Fruit fly (Drosophila melanogaster) whole organism, embryonic: ENCODE measurements around the gene CG13862.

Source experiments
- Ada2b ChIP-seq: fragments of 200-800 bp; sonication (Bioruptor generic); IDR thresholded peaks from 2 replicates; pipeline ENCODE4 v1.3.6; 2022; ENCODE audit warnings: missing biosample characterization, missing genetic modification characterization
- CG12299 ChIP-seq: fragments of 200-800 bp; sonication (Bioruptor generic); optimal IDR thresholded peaks from 2 replicates; lab custom pipeline; 2018; ENCODE audit warnings: missing biosample characterization, mild to moderate bottlenecking, missing genetic modification characterization
- CG13894 ChIP-seq: fragments of 200-800 bp; sonication (Bioruptor generic); optimal IDR thresholded peaks from 3 replicates; lab custom pipeline; 2018; ENCODE audit warnings: missing biosample characterization, mild to moderate bottlenecking, missing genetic modification characterization, moderate library complexity
- CG14710 ChIP-seq: fragments of 200-800 bp; sonication (Bioruptor generic); optimal IDR thresholded peaks from 3 replicates; lab custom pipeline; 2019; ENCODE audit warnings: missing biosample characterization, mild to moderate bottlenecking, missing genetic modification characterization, moderate library complexity
- CG1602 ChIP-seq: fragments of 200-800 bp; sonication (Bioruptor generic); optimal IDR thresholded peaks from 3 replicates; lab custom pipeline; 2016; ENCODE audit warnings: missing biosample characterization, missing genetic modification characterization
- CG18011 ChIP-seq: fragments of 200-800 bp; sonication (Bioruptor generic); optimal IDR thresholded peaks from 2 replicates; lab custom pipeline; 2017; ENCODE audit warnings: missing biosample characterization, missing genetic modification characterization, mild to moderate bottlenecking, moderate library complexity, missing genotype
- CG2129 ChIP-seq: fragments of 200-800 bp; sonication (Bioruptor generic); IDR thresholded peaks from 2 replicates; pipeline ENCODE4 v1.3.6; 2022; ENCODE audit warnings: missing biosample characterization, missing genetic modification characterization; ENCODE audit not compliant: partially characterized antibody
- CG2202 ChIP-seq: fragments of 200-800 bp; sonication (Bioruptor generic); optimal IDR thresholded peaks from 2 replicates; lab custom pipeline; 2018; ENCODE audit warnings: missing biosample characterization, mild to moderate bottlenecking, missing genetic modification characterization
- CG3065 ChIP-seq: fragments of 200-800 bp; sonication (Bioruptor generic); optimal IDR thresholded peaks from 2 replicates; lab custom pipeline; 2016; ENCODE audit warnings: missing biosample characterization, missing genetic modification characterization
- CG31365 ChIP-seq: fragments of 200-800 bp; sonication (Bioruptor generic); optimal IDR thresholded peaks from 2 replicates; lab custom pipeline; 2018; ENCODE audit warnings: missing biosample characterization, mild to moderate bottlenecking, missing genetic modification characterization
- CG31388 ChIP-seq: fragments of 200-800 bp; sonication (Bioruptor generic); optimal IDR thresholded peaks from 2 replicates; lab custom pipeline; 2016; ENCODE audit warnings: missing biosample characterization, missing genetic modification characterization
- CG32532 ChIP-seq: fragments of 200-800 bp; sonication (Bioruptor generic); IDR thresholded peaks from 2 replicates; pipeline ENCODE4 v1.3.6; 2022; ENCODE audit warnings: missing biosample characterization, missing genetic modification characterization
- CG32767 ChIP-seq: fragments of 200-800 bp; sonication (Bioruptor generic); IDR thresholded peaks from 2 replicates; pipeline ENCODE4 v1.3.6; 2022; ENCODE audit warnings: missing biosample characterization, missing genetic modification characterization
- CG3726 ChIP-seq: fragments of 200-800 bp; sonication (Bioruptor generic); IDR thresholded peaks from 3 replicates; pipeline ENCODE4, ENCODE4 v1.3.6; 2022; ENCODE audit warnings: missing biosample characterization, missing genetic modification characterization
- CG4854 ChIP-seq: fragments of 200-800 bp; sonication (Bioruptor generic); optimal IDR thresholded peaks from 2 replicates; lab custom pipeline; 2016; ENCODE audit warnings: missing biosample characterization, missing genetic modification characterization, inconsistent platforms
- CG7357 ChIP-seq: fragments of 200-800 bp; sonication (Bioruptor generic); IDR thresholded peaks from 3 replicates; pipeline ENCODE4 v1.3.6; 2022; ENCODE audit warnings: missing biosample characterization, missing genetic modification characterization
- CG8089 ChIP-seq: fragments of 200-800 bp; sonication (Bioruptor generic); optimal IDR thresholded peaks from 3 replicates; lab custom pipeline; 2016; ENCODE audit warnings: missing biosample characterization, missing genetic modification characterization
- CG9876 ChIP-seq: fragments of 200-800 bp; sonication (Bioruptor generic); optimal IDR thresholded peaks from 2 replicates; lab custom pipeline; 2016; ENCODE audit warnings: missing biosample characterization, missing genetic modification characterization
- CkIIα-i1 ChIP-seq: fragments of 200-800 bp; sonication (Bioruptor generic); IDR thresholded peaks from 2 replicates; pipeline ENCODE4 v1.3.6; 2022; ENCODE audit warnings: missing biosample characterization, missing genetic modification characterization
- ERR ChIP-seq: fragments of 200-800 bp; sonication (Bioruptor generic); optimal IDR thresholded peaks from 2 replicates; lab custom pipeline; 2016; ENCODE audit warnings: missing biosample characterization, missing genetic modification characterization
- Eip74EF ChIP-seq, 2 experiments: fragments of 200-800 bp in 1 of 2; fragments of >200 bp in 1 of 2; sonication (Bioruptor generic) in 1 of 2; optimal IDR thresholded peaks; 2 replicates each; lab custom pipeline; 2017 to 2019; ENCODE audit warnings: missing biosample characterization in 2 of 2, missing genetic modification characterization in 2 of 2, mild to moderate bottlenecking in 1 of 2, moderate library complexity in 1 of 2
- Fer3 ChIP-seq: fragments of 200-800 bp; sonication (Bioruptor generic); optimal IDR thresholded peaks from 2 replicates; lab custom pipeline; 2018; ENCODE audit warnings: missing biosample characterization, mild to moderate bottlenecking, missing genetic modification characterization, moderate library complexity
- Gug ChIP-seq: fragments of 200-800 bp; sonication (Bioruptor generic); IDR thresholded peaks from 4 replicates; pipeline ENCODE4 v1.3.6; 2022; ENCODE audit warnings: missing biosample characterization, missing genetic modification characterization
- Hey ChIP-seq: fragments of 200-800 bp; sonication (Bioruptor generic); optimal IDR thresholded peaks from 3 replicates; lab custom pipeline; 2018; ENCODE audit warnings: missing biosample characterization, mild to moderate bottlenecking, missing genetic modification characterization
- Hr3 ChIP-seq: fragments of 200-800 bp; sonication (Bioruptor generic); optimal IDR thresholded peaks from 3 replicates; lab custom pipeline; 2016; ENCODE audit warnings: missing biosample characterization, missing genetic modification characterization
- Hr78 ChIP-seq, 2 experiments: fragments of 200-800 bp in 1 of 2; fragments of >200 bp in 1 of 2; sonication (Bioruptor generic) in 1 of 2; optimal IDR thresholded peaks; 2 replicates each; lab custom pipeline; 2017 to 2019; ENCODE audit warnings: missing biosample characterization in 2 of 2, missing genetic modification characterization in 2 of 2, mild to moderate bottlenecking in 1 of 2, moderate library complexity in 1 of 2
- NFAT ChIP-seq: fragments of 200-800 bp; sonication (Bioruptor generic); IDR thresholded peaks from 2 replicates; pipeline ENCODE4 v1.3.6; 2022; ENCODE audit warnings: missing biosample characterization, missing genetic modification characterization
- Oaz ChIP-seq: fragments of 200-800 bp; sonication (Bioruptor generic); IDR thresholded peaks from 2 replicates; pipeline ENCODE4 v1.3.6; 2022; ENCODE audit warnings: missing biosample characterization, missing genetic modification characterization
- Sox100B ChIP-seq: fragments of 200-800 bp; sonication (Bioruptor generic); optimal IDR thresholded peaks from 3 replicates; lab custom pipeline; 2018; ENCODE audit warnings: missing biosample characterization, mild to moderate bottlenecking, missing genetic modification characterization
- Spps ChIP-seq: fragments of 200-800 bp; sonication (Bioruptor generic); optimal IDR thresholded peaks from 2 replicates; lab custom pipeline; 2018; ENCODE audit warnings: missing biosample characterization, mild to moderate bottlenecking, missing genetic modification characterization
- ab ChIP-seq: fragments of 200-800 bp; sonication (Bioruptor generic); optimal IDR thresholded peaks from 2 replicates; lab custom pipeline; 2016; ENCODE audit warnings: missing biosample characterization, missing genetic modification characterization
- amos ChIP-seq: fragments of 200-800 bp; sonication (Bioruptor generic); IDR thresholded peaks from 2 replicates; pipeline ENCODE4 v1.3.6; 2022; ENCODE audit warnings: missing biosample characterization, missing genetic modification characterization; ENCODE audit not compliant: partially characterized antibody
- cas ChIP-seq: fragments of 200-800 bp; sonication (Bioruptor generic); IDR thresholded peaks from 2 replicates; pipeline ENCODE4 v1.3.6; 2022; ENCODE audit warnings: missing biosample characterization, missing genetic modification characterization
- esg ChIP-seq: fragments of 200-800 bp; sonication (Bioruptor generic); conservative IDR thresholded peaks from 2 replicates; pipeline ENCODE4 v1.3.6; 2022; ENCODE audit warnings: missing biosample characterization, missing genetic modification characterization
- exex ChIP-seq: fragments of 200-800 bp; sonication (Bioruptor generic); optimal IDR thresholded peaks from 4 replicates; lab custom pipeline; 2018; ENCODE audit warnings: missing biosample characterization, mild to moderate bottlenecking, missing genetic modification characterization, moderate library complexity
- fd96Cb ChIP-seq: fragments of 200-800 bp; sonication (Bioruptor generic); optimal IDR thresholded peaks from 2 replicates; lab custom pipeline; 2018; ENCODE audit warnings: missing biosample characterization, mild to moderate bottlenecking, missing genetic modification characterization, moderate library complexity
- gcm2 ChIP-seq: fragments of 200-800 bp; sonication (Bioruptor generic); optimal IDR thresholded peaks from 2 replicates; lab custom pipeline; 2016; ENCODE audit warnings: missing biosample characterization, missing genetic modification characterization
- gsb-n ChIP-seq: fragments of 200-800 bp; sonication (Bioruptor generic); optimal IDR thresholded peaks from 3 replicates; lab custom pipeline; 2018; ENCODE audit warnings: missing biosample characterization, mild to moderate bottlenecking, missing genetic modification characterization
- her ChIP-seq: fragments of 200-800 bp; sonication (Bioruptor generic); optimal IDR thresholded peaks from 2 replicates; lab custom pipeline; 2016; ENCODE audit warnings: missing biosample characterization, missing genetic modification characterization
- ind ChIP-seq: fragments of 200-800 bp; sonication (Bioruptor generic); optimal IDR thresholded peaks from 3 replicates; lab custom pipeline; 2016; ENCODE audit warnings: missing biosample characterization, missing genetic modification characterization
- insv ChIP-seq, 2 experiments: fragments of 200-800 bp; sonication (Bioruptor generic); optimal IDR thresholded peaks; 3 replicates each; lab custom pipeline; 2016 to 2018; ENCODE audit warnings: missing biosample characterization in 2 of 2, missing genetic modification characterization in 2 of 2
- mirr ChIP-seq: fragments of 200-800 bp; sonication (Bioruptor generic); optimal IDR thresholded peaks from 3 replicates; lab custom pipeline; 2018; ENCODE audit warnings: missing biosample characterization, mild to moderate bottlenecking, missing genetic modification characterization
- nerfin-1 ChIP-seq: fragments of 200-800 bp; sonication (Bioruptor generic); optimal IDR thresholded peaks from 3 replicates; lab custom pipeline; 2019; ENCODE audit warnings: missing biosample characterization, mild to moderate bottlenecking, missing genetic modification characterization, moderate library complexity
- pb ChIP-seq: fragments of 200-800 bp; sonication (Bioruptor generic); optimal IDR thresholded peaks from 3 replicates; lab custom pipeline; 2016; ENCODE audit warnings: missing biosample characterization, missing genetic modification characterization
- pnt ChIP-seq: fragments of 200-800 bp; sonication (Bioruptor generic); optimal IDR thresholded peaks from 3 replicates; lab custom pipeline; 2016; ENCODE audit warnings: missing biosample characterization, missing genetic modification characterization
- sob ChIP-seq: fragments of 200-800 bp; sonication (Bioruptor generic); IDR thresholded peaks from 2 replicates; pipeline ENCODE4 v1.3.6; 2022; ENCODE audit warnings: missing biosample characterization, missing genetic modification characterization
- sug ChIP-seq: fragments of 200-800 bp; optimal IDR thresholded peaks from 2 replicates; lab custom pipeline; 2019; ENCODE audit warnings: missing biosample characterization, mild to moderate bottlenecking, missing genetic modification characterization, moderate library complexity
- tin ChIP-seq: fragments of 200-800 bp; sonication (Bioruptor generic); optimal IDR thresholded peaks from 3 replicates; lab custom pipeline; 2016; ENCODE audit warnings: missing biosample characterization, missing genetic modification characterization
- trh ChIP-seq: fragments of 200-800 bp; sonication (Bioruptor generic); optimal IDR thresholded peaks from 2 replicates; lab custom pipeline; 2016; ENCODE audit warnings: missing biosample characterization, missing genetic modification characterization
- unpg ChIP-seq: fragments of 200-800 bp; sonication (Bioruptor generic); optimal IDR thresholded peaks from 3 replicates; lab custom pipeline; 2018; ENCODE audit warnings: missing biosample characterization, mild to moderate bottlenecking, missing genetic modification characterization, moderate library complexity
- yki ChIP-seq: fragments of >200 bp; optimal IDR thresholded peaks from 3 replicates; lab custom pipeline; 2018

CG13862 gene

DNA sequence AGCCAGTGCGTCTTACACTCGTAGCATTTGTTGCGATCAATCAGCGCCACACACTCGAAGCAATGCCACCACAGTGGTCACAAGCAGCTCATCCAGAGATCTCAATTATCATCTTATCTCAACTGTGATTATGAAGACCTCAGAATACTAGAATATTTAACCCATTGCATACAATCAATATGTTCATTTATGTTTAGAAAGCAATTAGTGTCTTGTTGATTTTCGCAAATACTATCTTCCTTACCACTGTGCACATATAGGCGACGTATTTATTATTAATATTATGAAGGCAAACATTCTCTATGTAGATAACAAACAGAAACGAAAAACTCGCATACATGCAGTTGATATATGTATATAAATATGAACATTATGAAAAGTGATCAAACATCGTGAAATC, 27.0 kb downstream of the CG13862 start (continued):
- TF ChIP-seq her (no peak), CG8089 (GFP tag; lab: Kevin White, UChicago) (peak; percentile 59), Gug (peak; percentile 33; the same call in 1 of the 4 replicates), Ada2b (GFP tag; lab: Robert Waterston, UW) (peak; percentile 69), fd96Cb (peak; percentile 77), CG32532 (peak; percentile 73), CG14710 (tag; lab: Kevin White, UChicago) (peak; percentile 87), CkIIα-i1 (GFP tag; lab: Robert Waterston, UW) (no peak), CG3726 (GFP tag; lab: Robert Waterston, UW) (0 out of 3 replicates have a peak, but pooled peaks have one; percentile 50), mirr (GFP tag; lab: Kevin White, UChicago) (no peak), insv (GFP tag; optimal IDR thresholded peaks at IDR 0.05; lab: Kevin White, UChicago) (no peak), cas (GFP tag; lab: Robert Waterston, UW) (no peak), pnt (GFP tag; lab: Kevin White, UChicago) (peak; percentile 36), gcm2 (GFP tag; lab: Kevin White, UChicago) (peak; percentile 32), CG31388 (GFP tag; lab: Kevin White, UChicago) (peak; percentile 13), ab (GFP tag; lab: Kevin White, UChicago) (no peak), Spps (peak; percentile 82), pb (GFP tag; lab: Kevin White, UChicago) (no peak), CG2129 (GFP tag; lab: Robert Waterston, UW) (no peak), CG3065 (GFP tag; lab: Kevin White, UChicago) (peak; percentile 48), Hr3 (GFP tag; lab: Kevin White, UChicago) (peak; percentile 55), tin (GFP tag; lab: Kevin White, UChicago) (peak; percentile 49), esg (GFP tag; lab: Robert Waterston, UW) (peak; percentile 24; the same call in 1 of the 2 replicates), CG2202 (tag; lab: Kevin White, UChicago) (peak; percentile 82), Eip74EF (GFP tag; optimal IDR thresholded peaks at IDR 0.05; lab: Kevin White, UChicago) (peak in 1 of 2 experiments; percentile 52), CG31365 (tag; lab: Kevin White, UChicago) (peak; percentile 41), Hr78 (GFP tag; optimal IDR thresholded peaks at IDR 0.05; lab: Kevin White, UChicago) (peak in 1 of 2 experiments; percentile 34), exex (peak; percentile 41), NFAT (GFP tag; lab: Robert Waterston, UW) (0 out of 2 replicates have a peak, but pooled peaks have one; percentile 31), Oaz (GFP tag; lab: Robert Waterston, UW) (no peak), trh (GFP tag; lab: Kevin White, UChicago) (peak; percentile 63), CG32767 (GFP tag; lab: Robert Waterston, UW) (no peak; the same call in 1 of the 2 replicates), CG12299 (no peak), ERR (GFP tag; lab: Kevin White, UChicago) (no peak), sob (peak; percentile 64), Sox100B (GFP tag; lab: Kevin White, UChicago) (peak; percentile 77), CG18011 (GFP tag; lab: Kevin White, UChicago) (no peak), Hey (no peak), CG1602 (GFP tag; lab: Kevin White, UChicago) (peak; percentile 74), sug (tag; lab: Kevin White, UChicago) (peak; percentile 18), yki (no peak), Fer3 (tag; lab: Kevin White, UChicago) (peak; percentile 74), unpg (peak; percentile 69), CG4854 (GFP tag; lab: Kevin White, UChicago) (peak; percentile 62), gsb-n (peak; percentile 74), CG13894 (tag; lab: Kevin White, UChicago) (no peak), CG7357 (GFP tag; lab: Robert Waterston, UW) (peak; percentile 35; the same call in 1 of the 3 replicates), amos (no peak), ind (GFP tag; lab: Kevin White, UChicago) (peak; percentile 47), nerfin-1 (tag; lab: Kevin White, UChicago) (peak; percentile 69), CG9876 (GFP tag; lab: Kevin White, UChicago) (peak; percentile 6)
